Fruit fly (Drosophila melanogaster) whole organism: Measurements from ENCODE around the gene CG5199.

Source experiments
- CG8478 ChIP-seq: fragments of >200 bp; optimal IDR thresholded peaks from 2 replicates; lab custom pipeline; 2018; ENCODE audit warnings: inconsistent platforms
- Dll ChIP-seq: fragments of >200 bp; optimal IDR thresholded peaks from 2 replicates; lab custom pipeline; 2017
- EcR ChIP-seq, 2 experiments: fragments of >200 bp; optimal IDR thresholded peaks; 2 replicates each; lab custom pipeline; 2017; ENCODE audit warnings: missing biosample characterization in 2 of 2, missing genetic modification characterization in 2 of 2, missing genetic modification reagents in 2 of 2
- pan ChIP-seq: fragments of >200 bp; optimal IDR thresholded peaks from 2 replicates; lab custom pipeline; 2017
- psq ChIP-seq: fragments of >200 bp; optimal IDR thresholded peaks from 2 replicates; lab custom pipeline; 2017
- usp ChIP-seq: fragments of >200 bp; optimal IDR thresholded peaks from 2 replicates; lab custom pipeline; 2017; ENCODE audit warnings: missing biosample characterization, missing genetic modification characterization, mixed read lengths

DNA sequence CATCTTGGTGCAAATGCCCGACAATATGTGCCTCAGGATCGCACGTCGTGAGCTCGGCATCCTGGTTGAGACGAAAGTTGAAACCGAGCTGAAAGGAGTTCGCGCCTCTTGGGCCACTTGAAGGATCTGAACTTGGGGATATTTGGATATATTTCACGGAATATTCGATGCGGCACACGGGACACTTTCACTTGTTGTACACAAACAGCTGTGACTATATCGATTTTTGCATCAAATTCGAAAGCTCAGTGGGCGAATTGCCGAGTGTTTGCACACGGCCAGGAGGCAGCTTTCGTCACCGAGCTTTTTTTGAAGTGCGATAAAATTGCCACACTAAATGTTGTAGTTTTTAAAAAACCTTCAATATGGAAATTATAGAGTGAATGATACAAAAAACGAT, 42.3 kb downstream of the CG5199 start, which contains the start of gene CG13248:
- TF ChIP-seq pan (no peak), psq (no peak), EcR (GFP tag; optimal IDR thresholded peaks at IDR 0.05; lab: Kevin White, UChicago) (no peak), CG8478 (no peak), usp (GFP tag; lab: Kevin White, UChicago) (no peak), Dll (lab: Kevin White, UChicago) (no peak)
